Fruit fly (Drosophila melanogaster) whole organism, embryonic: Measurements from ENCODE around the gene CG17738.
A peak's percentile ranks its signal among the peaks of the same experiment; 100 is the strongest.

Source experiments
- Bgb ChIP-seq: fragments of 200-800 bp; sonication (Bioruptor generic); IDR thresholded peaks from 2 replicates; pipeline ENCODE4 v1.3.6; 2022; ENCODE audit warnings: missing biosample characterization, missing genetic modification characterization; ENCODE audit not compliant: partially characterized antibody
- CG10462 ChIP-seq: fragments of 200-800 bp; sonication (Bioruptor generic); optimal IDR thresholded peaks from 2 replicates; lab custom pipeline; 2016; ENCODE audit warnings: missing biosample characterization, missing genetic modification characterization
- CG12155 ChIP-seq: fragments of 200-800 bp; sonication (Bioruptor generic); optimal IDR thresholded peaks from 3 replicates; lab custom pipeline; 2016; ENCODE audit warnings: missing biosample characterization, missing genetic modification characterization
- CG1233 ChIP-seq: fragments of 200-800 bp; sonication (Bioruptor generic); optimal IDR thresholded peaks from 4 replicates; lab custom pipeline; 2018; ENCODE audit warnings: missing biosample characterization, mild to moderate bottlenecking, missing genetic modification characterization
- CG12744 ChIP-seq: fragments of 200-800 bp; sonication (Bioruptor generic); optimal IDR thresholded peaks from 2 replicates; lab custom pipeline; 2016; ENCODE audit warnings: missing biosample characterization, missing genetic modification characterization
- CG13287 ChIP-seq: fragments of 200-800 bp; sonication (Bioruptor generic); IDR thresholded peaks from 2 replicates; pipeline ENCODE4 v1.3.6; 2022; ENCODE audit warnings: missing biosample characterization, missing genetic modification characterization; ENCODE audit not compliant: partially characterized antibody
- CG2129 ChIP-seq: fragments of 200-800 bp; sonication (Bioruptor generic); IDR thresholded peaks from 2 replicates; pipeline ENCODE4 v1.3.6; 2022; ENCODE audit warnings: missing biosample characterization, missing genetic modification characterization; ENCODE audit not compliant: partially characterized antibody
- CG9215 ChIP-seq: fragments of 200-800 bp; sonication (Bioruptor generic); IDR thresholded peaks from 2 replicates; pipeline ENCODE4 v1.3.6; 2022; ENCODE audit warnings: missing biosample characterization, missing genetic modification characterization
- Deaf1 ChIP-seq: fragments of 200-800 bp; optimal IDR thresholded peaks from 3 replicates; lab custom pipeline; 2019; ENCODE audit warnings: missing biosample characterization, mild to moderate bottlenecking, missing genetic modification characterization, moderate library complexity
- Dp ChIP-seq: fragments of 200-800 bp; sonication (Bioruptor generic); optimal IDR thresholded peaks from 2 replicates; lab custom pipeline; 2018; ENCODE audit warnings: missing biosample characterization, mild to moderate bottlenecking, missing genetic modification characterization, moderate library complexity
- HLH4C ChIP-seq: fragments of 200-800 bp; sonication (Bioruptor generic); IDR thresholded peaks from 3 replicates; pipeline ENCODE4 v1.3.6; 2022; ENCODE audit warnings: missing biosample characterization, missing genetic modification characterization; ENCODE audit not compliant: partially characterized antibody
- Hr51 ChIP-seq, 2 experiments: fragments of 200-800 bp; sonication (Bioruptor generic); optimal IDR thresholded peaks; 2 replicates in 1 of 2; 3 replicates in 1 of 2; lab custom pipeline; 2016 to 2018; ENCODE audit warnings: missing biosample characterization in 2 of 2, missing genetic modification characterization in 2 of 2, mild to moderate bottlenecking in 1 of 2, moderate library complexity in 1 of 2
- Hr78 ChIP-seq, 2 experiments: fragments of 200-800 bp in 1 of 2; fragments of >200 bp in 1 of 2; sonication (Bioruptor generic) in 1 of 2; optimal IDR thresholded peaks; 2 replicates each; lab custom pipeline; 2017 to 2019; ENCODE audit warnings: missing biosample characterization in 2 of 2, missing genetic modification characterization in 2 of 2, mild to moderate bottlenecking in 1 of 2, moderate library complexity in 1 of 2
- Hsf ChIP-seq: fragments of 200-800 bp; sonication (Bioruptor generic); optimal IDR thresholded peaks from 3 replicates; lab custom pipeline; 2016; ENCODE audit warnings: missing biosample characterization, missing genetic modification characterization
- Jarid2 ChIP-seq: fragments of 200-800 bp; sonication (Bioruptor generic); optimal IDR thresholded peaks from 3 replicates; lab custom pipeline; 2017; ENCODE audit warnings: mild to moderate bottlenecking, missing biosample characterization, missing genetic modification reagents, missing genetic modification characterization
- Max ChIP-seq: fragments of 200-800 bp; sonication (Bioruptor generic); optimal IDR thresholded peaks from 2 replicates; lab custom pipeline; 2016; ENCODE audit warnings: missing biosample characterization, mild to moderate bottlenecking, missing genetic modification characterization
- Nf-YB ChIP-seq: fragments of 200-800 bp; sonication (Bioruptor generic); optimal IDR thresholded peaks from 3 replicates; lab custom pipeline; 2019; ENCODE audit warnings: missing biosample characterization, mild to moderate bottlenecking, missing genetic modification characterization, moderate library complexity
- Nf-YC ChIP-seq: fragments of 200-800 bp; optimal IDR thresholded peaks from 3 replicates; lab custom pipeline; 2019; ENCODE audit warnings: missing biosample characterization, mild to moderate bottlenecking, missing genetic modification characterization, moderate library complexity
- Opbp ChIP-seq: fragments of 200-800 bp; sonication (Bioruptor generic); IDR thresholded peaks from 3 replicates; pipeline ENCODE4 v1.3.6; 2022; ENCODE audit warnings: missing biosample characterization, missing genetic modification characterization; ENCODE audit not compliant: partially characterized antibody
- Scr ChIP-seq: fragments of 200-800 bp; sonication (Bioruptor generic); IDR thresholded peaks from 2 replicates; pipeline ENCODE4 v1.3.6; 2022; ENCODE audit warnings: missing biosample characterization, missing genetic modification characterization; ENCODE audit not compliant: partially characterized antibody
- Trl ChIP-seq, 3 experiments: fragments of >200 bp in 2 of 3; fragments of 200-800 bp in 1 of 3; sonication (Bioruptor generic) in 1 of 3; optimal IDR thresholded peaks; 2 replicates in 1 of 3; 3 replicates in 2 of 3; lab custom pipeline; 2016 to 2017; ENCODE audit warnings: missing biosample characterization in 1 of 3, missing genetic modification characterization in 1 of 3
- cg ChIP-seq: fragments of 200-800 bp; sonication (Bioruptor generic); optimal IDR thresholded peaks from 3 replicates; lab custom pipeline; 2019; ENCODE audit warnings: missing biosample characterization, mild to moderate bottlenecking, missing genetic modification characterization, moderate library complexity
- chinmo ChIP-seq: fragments of 200-800 bp; sonication (Bioruptor generic); IDR thresholded peaks from 4 replicates; pipeline ENCODE4 v1.3.6; 2022; ENCODE audit warnings: missing biosample characterization, missing genetic modification characterization; ENCODE audit not compliant: partially characterized antibody
- crol ChIP-seq: fragments of 200-800 bp; sonication (Bioruptor generic); IDR thresholded peaks from 2 replicates; pipeline ENCODE4 v1.3.6; 2022; ENCODE audit warnings: missing biosample characterization, missing genetic modification characterization
- her ChIP-seq: fragments of 200-800 bp; sonication (Bioruptor generic); optimal IDR thresholded peaks from 2 replicates; lab custom pipeline; 2016; ENCODE audit warnings: missing biosample characterization, missing genetic modification characterization
- insv ChIP-seq, 2 experiments: fragments of 200-800 bp; sonication (Bioruptor generic); optimal IDR thresholded peaks; 3 replicates each; lab custom pipeline; 2016 to 2018; ENCODE audit warnings: missing biosample characterization in 2 of 2, missing genetic modification characterization in 2 of 2
- nerfin-1 ChIP-seq: fragments of 200-800 bp; sonication (Bioruptor generic); optimal IDR thresholded peaks from 3 replicates; lab custom pipeline; 2019; ENCODE audit warnings: missing biosample characterization, mild to moderate bottlenecking, missing genetic modification characterization, moderate library complexity
- nom ChIP-seq: fragments of 200-800 bp; sonication (Bioruptor generic); optimal IDR thresholded peaks from 2 replicates; lab custom pipeline; 2017; ENCODE audit warnings: missing biosample characterization, missing genetic modification characterization, mild to moderate bottlenecking, moderate library complexity, missing genetic modification reagents
- pan ChIP-seq, 4 experiments: fragments of >200 bp in 3 of 4; fragments of 200-800 bp in 1 of 4; sonication (Bioruptor generic) in 1 of 4; optimal IDR thresholded peaks in 3 of 4; IDR thresholded peaks in 1 of 4; 2 replicates each; pipeline versions ENCODE4 v1.3.6 to Lab custom; 2017 to 2022; ENCODE audit warnings: missing biosample characterization in 2 of 4, missing genetic modification characterization in 2 of 4, mixed read lengths in 1 of 4
- prd ChIP-seq, 3 experiments: fragments of >200 bp in 2 of 3; fragments of 200-800 bp in 1 of 3; sonication (Bioruptor generic) in 1 of 3; optimal IDR thresholded peaks in 2 of 3; IDR thresholded peaks in 1 of 3; 2 replicates in 2 of 3; 3 replicates in 1 of 3; pipeline versions ENCODE4 v1.3.6 to Lab custom; 2017 to 2022; ENCODE audit warnings: missing biosample characterization in 1 of 3, missing genetic modification characterization in 1 of 3
- psq ChIP-seq: fragments of 200-800 bp; sonication (Bioruptor generic); optimal IDR thresholded peaks from 2 replicates; lab custom pipeline; 2017; ENCODE audit warnings: missing biosample characterization, missing genetic modification characterization
- sd ChIP-seq: fragments of 200-800 bp; sonication (Bioruptor generic); optimal IDR thresholded peaks from 3 replicates; lab custom pipeline; 2018; ENCODE audit warnings: missing biosample characterization, mild to moderate bottlenecking, missing genetic modification characterization, moderate library complexity
- sob ChIP-seq: fragments of 200-800 bp; sonication (Bioruptor generic); IDR thresholded peaks from 2 replicates; pipeline ENCODE4 v1.3.6; 2022; ENCODE audit warnings: missing biosample characterization, missing genetic modification characterization
- toy ChIP-seq: fragments of 200-800 bp; sonication (Bioruptor generic); IDR thresholded peaks from 2 replicates; pipeline ENCODE4 v1.3.6; 2022; ENCODE audit warnings: missing biosample characterization, missing genetic modification characterization
- yki ChIP-seq: fragments of >200 bp; optimal IDR thresholded peaks from 3 replicates; lab custom pipeline; 2018
- z ChIP-seq: fragments of 200-800 bp; sonication (Bioruptor generic); IDR thresholded peaks from 3 replicates; pipeline ENCODE4 v1.3.6; 2022; ENCODE audit warnings: missing biosample characterization, missing genetic modification characterization
- zen2 ChIP-seq: fragments of 200-800 bp; sonication (Bioruptor generic); IDR thresholded peaks from 3 replicates; pipeline ENCODE4 v1.3.6; 2022; ENCODE audit warnings: missing biosample characterization, missing genetic modification characterization; ENCODE audit not compliant: partially characterized antibody
- zf30C ChIP-seq: fragments of 200-800 bp; sonication (Bioruptor generic); optimal IDR thresholded peaks from 3 replicates; lab custom pipeline; 2018; ENCODE audit warnings: missing biosample characterization, mild to moderate bottlenecking, missing genetic modification characterization

The CG17738 gene

dm6 chr3R:12279019-12279418 lies 8.3 kb downstream of the CG17738 start (continued):
- no peak for TF ChIP-seq CG12155 (GFP tag; lab: Kevin White, UChicago)
- no peak for TF ChIP-seq CG1233
- TF ChIP-seq Max (GFP tag; lab: Kevin White, UChicago) = no peak
- peak; percentile 98 for TF ChIP-seq z (GFP tag; lab: Robert Waterston, UW)
- TF ChIP-seq chinmo (GFP tag; lab: Robert Waterston, UW) = peak; percentile 48; the same call in 1 of the 4 replicates
- no peak for TF ChIP-seq prd (optimal IDR thresholded peaks at IDR 0.05; lab: Kevin White, UChicago)
- TF ChIP-seq prd (GFP tag; IDR thresholded peaks at IDR 0.05; lab: Robert Waterston, UW) = no peak
- TF ChIP-seq CG9215 (GFP tag; lab: Robert Waterston, UW) = no peak
- peak; percentile 29 for TF ChIP-seq sd (tag; lab: Kevin White, UChicago)
- no peak for TF ChIP-seq Hsf
- peak; percentile 65; the same call in 1 of the 2 replicates for TF ChIP-seq Bgb (GFP tag; lab: Robert Waterston, UW)
- TF ChIP-seq yki (lab: Kevin White, UChicago) = peak; percentile 44
- no peak for TF ChIP-seq CG10462 (GFP tag; lab: Kevin White, UChicago)
- TF ChIP-seq nerfin-1 (tag; lab: Kevin White, UChicago) = peak; percentile 63
- TF ChIP-seq Deaf1 (tag; lab: Kevin White, UChicago) = peak; percentile 65
- TF ChIP-seq CG13287 (GFP tag; lab: Robert Waterston, UW) = peak; percentile 23; the same call in 1 of the 2 replicates
- peak; percentile 83 for TF ChIP-seq crol (GFP tag; lab: Robert Waterston, UW)
- TF ChIP-seq CG12744 (GFP tag; lab: Kevin White, UChicago) = no peak
- 0 out of 3 replicates have a peak, but pooled peaks have one; percentile 34 for TF ChIP-seq zen2
- TF ChIP-seq HLH4C = 0 out of 3 replicates have a peak, but pooled peaks have one; percentile 6
- peak; percentile 5 for TF ChIP-seq nom (GFP tag; lab: Kevin White, UChicago)
- no peak for TF ChIP-seq CG2129
- TF ChIP-seq psq (GFP tag; lab: Kevin White, UChicago) = no peak
- TF ChIP-seq Jarid2 (GFP tag; lab: Kevin White, UChicago) = peak; percentile 63
- peak in 1 of 2 experiments; percentile 81 for TF ChIP-seq Hr78 (GFP tag; optimal IDR thresholded peaks at IDR 0.05; lab: Kevin White, UChicago)
- 0 out of 3 replicates have a peak, but pooled peaks have one; percentile 22 for TF ChIP-seq Opbp (GFP tag; lab: Robert Waterston, UW)
- no peak for TF ChIP-seq her (GFP tag; lab: Kevin White, UChicago)
- no peak for TF ChIP-seq pan (optimal IDR thresholded peaks at IDR 0.05; lab: Kevin White, UChicago)
- TF ChIP-seq pan (GFP tag; optimal IDR thresholded peaks at IDR 0.05 in 1 of 2, IDR thresholded peaks at IDR 0.05 in 1 of 2) = no peak
- peak; percentile 51 for TF ChIP-seq cg (GFP tag; lab: Kevin White, UChicago)
- TF ChIP-seq toy (GFP tag; lab: Robert Waterston, UW) = no peak
- peak; percentile 97 for TF ChIP-seq Nf-YB (GFP tag; lab: Kevin White, UChicago)
- no peak for TF ChIP-seq Dp (GFP tag; lab: Kevin White, UChicago)
- peak; percentile 28; the same call in 1 of the 2 replicates for TF ChIP-seq Scr (GFP tag; lab: Robert Waterston, UW)
- no peak for TF ChIP-seq Hr51 (GFP tag; optimal IDR thresholded peaks at IDR 0.05; lab: Kevin White, UChicago)
- TF ChIP-seq Trl (optimal IDR thresholded peaks at IDR 0.05; lab: Kevin White, UChicago) = peak; percentile 80 to 86
- no peak for TF ChIP-seq Trl (GFP tag; optimal IDR thresholded peaks at IDR 0.05; lab: Kevin White, UChicago)
- no peak for TF ChIP-seq sob (GFP tag; lab: Robert Waterston, UW)
- peak; percentile 97 for TF ChIP-seq Nf-YC
- TF ChIP-seq insv (GFP tag; optimal IDR thresholded peaks at IDR 0.05; lab: Kevin White, UChicago) = peak; percentile 69 to 95
- no peak for TF ChIP-seq zf30C (GFP tag; lab: Kevin White, UChicago)
